Worm (Caenorhabditis elegans) whole organism, L1 larva: ENCODE data around the gene rnp-3.

Experiments
- elt-2 ChIP-seq: sonication (generic microtip); optimal IDR thresholded peaks from 2 replicates; lab custom pipeline; 2016; ENCODE audit warnings: missing genetic modification characterization, mild to moderate bottlenecking, inconsistent platforms, missing compliant biosample characterization, missing genetic modification reagents
- fkh-8 ChIP-seq: sonication (generic microtip); optimal IDR thresholded peaks from 2 replicates; lab custom pipeline; 2016; ENCODE audit warnings: mild to moderate bottlenecking, missing genetic modification characterization, missing compliant biosample characterization
- fos-1 ChIP-seq: fragments of 150-350 bp; optimal IDR thresholded peaks from 2 replicates; lab custom pipeline; 2014; ENCODE audit warnings: missing biosample characterization, missing genetic modification characterization
- lin-15B ChIP-seq: fragments of 150-350 bp; sonication (generic microtip); optimal IDR thresholded peaks from 3 replicates; lab custom pipeline; 2014; ENCODE audit warnings: missing biosample characterization, missing genetic modification characterization
- sox-4 ChIP-seq: sonication (generic microtip); optimal IDR thresholded peaks from 2 replicates; lab custom pipeline; 2016; ENCODE audit warnings: missing genetic modification characterization, missing compliant biosample characterization
- unc-130 ChIP-seq: fragments of 150-350 bp; optimal IDR thresholded peaks from 2 replicates; lab custom pipeline; 2017; ENCODE audit warnings: missing biosample characterization, missing genetic modification characterization, inconsistent platforms

ce11 chrIV:4218276-4218675 is 44.4 kb downstream of the rnp-3 start:
- TF ChIP-seq elt-2 (no peak), sox-4 (tag; lab: Kevin White, UChicago) (no peak), lin-15B (tag; lab: Kevin White, UChicago) (no peak), fkh-8 (tag; lab: Kevin White, UChicago) (no peak), unc-130 (no peak), fos-1 (tag; lab: Kevin White, UChicago) (no peak)
